Fruit fly (Drosophila melanogaster): ENCODE data around the gene Polr2H.

Gene Polr2H

dm6 chr3L:21700945-21701344, 27.8 kb upstream of the Polr2H start:
- TF ChIP-seq crol (GFP tag; IDR thresholded peaks at IDR 0.05), result peak; percentile 61
- TF ChIP-seq CG3995 (GFP tag; optimal IDR thresholded peaks at IDR 0.05), result no peak

DNA sequence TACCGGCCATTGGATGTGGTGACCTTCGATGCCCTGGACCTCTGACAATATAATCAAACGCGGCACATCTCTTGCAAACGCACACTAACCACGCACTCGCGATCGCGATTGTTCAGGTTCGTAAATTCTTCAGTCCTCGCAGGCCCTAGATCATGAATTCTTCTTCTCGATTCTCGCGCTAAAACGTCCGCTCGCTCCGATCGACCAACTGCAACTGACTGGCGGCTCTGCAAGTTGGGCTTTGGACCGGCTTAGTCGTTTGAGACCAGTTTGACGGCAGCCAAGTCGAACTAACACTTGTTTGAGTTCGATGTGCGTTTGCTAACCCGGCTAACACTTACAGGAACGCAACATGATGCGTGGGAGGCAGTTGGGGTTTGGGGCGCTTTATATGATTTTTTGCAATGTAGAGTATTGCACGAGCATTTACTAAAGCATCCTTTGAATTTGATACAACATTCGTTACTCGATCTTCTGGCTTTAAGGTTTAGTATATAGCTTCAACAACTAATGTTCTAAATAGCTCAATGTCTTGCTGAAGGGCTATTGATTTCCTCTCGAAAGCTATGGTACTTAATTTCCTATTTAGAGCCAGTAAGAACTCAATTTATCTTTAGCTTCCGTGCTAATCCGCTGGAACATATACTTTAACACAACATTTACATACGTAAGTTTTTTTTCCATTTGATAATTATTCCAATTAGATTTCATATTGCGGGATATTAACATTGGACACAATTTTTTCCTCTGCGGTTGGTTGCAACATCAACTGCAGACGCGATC, 22.4 kb upstream of the Polr2H start, which contains the start of gene CG32447:
Gene CG32447, minus strand, starts transcription at position 222 of the 783 bp plus-strand sequence.
- TF ChIP-seq CG1024 (GFP tag; IDR thresholded peaks at IDR 0.05), result 0 out of 2 replicates have a peak, but pooled peaks have one; percentile 26
- no peak for TF ChIP-seq Vsx1 (GFP tag; optimal IDR thresholded peaks at IDR 0.05)
- no peak for TF ChIP-seq CG32532 (GFP tag; IDR thresholded peaks at IDR 0.05)
- TF ChIP-seq chif (GFP tag; optimal IDR thresholded peaks at IDR 0.05), result no peak
- TF ChIP-seq stc (GFP tag; IDR thresholded peaks at IDR 0.05), result no peak
- TF ChIP-seq tap (tag; optimal IDR thresholded peaks at IDR 0.05), result no peak
- TF ChIP-seq CG31365 (tag; optimal IDR thresholded peaks at IDR 0.05), result no peak
- TF ChIP-seq CG14860 (GFP tag; IDR thresholded peaks at IDR 0.05; ENCODE audit: partially characterized antibody), result no peak
- TF ChIP-seq Rfx (GFP tag; IDR thresholded peaks at IDR 0.05), result no peak
- peak; percentile 82 for TF ChIP-seq Jarid2 (GFP tag; optimal IDR thresholded peaks at IDR 0.05)
- no peak for TF ChIP-seq CG16813 (GFP tag; IDR thresholded peaks at IDR 0.05; ENCODE audit: partially characterized antibody)
- no peak for TF ChIP-seq cwo (GFP tag; optimal IDR thresholded peaks at IDR 0.05)
- TF ChIP-seq slou (GFP tag; optimal IDR thresholded peaks at IDR 0.05), result no peak
- TF ChIP-seq Hr51 (GFP tag; optimal IDR thresholded peaks at IDR 0.05), result no peak
- no peak for TF ChIP-seq CG12071 (GFP tag; optimal IDR thresholded peaks at IDR 0.05)
- no peak for TF ChIP-seq row (GFP tag; IDR thresholded peaks at IDR 0.05)
- no peak for TF ChIP-seq Max (GFP tag; optimal IDR thresholded peaks at IDR 0.05)
- TF ChIP-seq NfI (GFP tag; optimal IDR thresholded peaks at IDR 0.05), result no peak
- no peak for TF ChIP-seq fd102C (GFP tag; optimal IDR thresholded peaks at IDR 0.05)
- TF ChIP-seq ro (GFP tag; IDR thresholded peaks at IDR 0.05), result no peak
- no peak for TF ChIP-seq CG12744 (GFP tag; optimal IDR thresholded peaks at IDR 0.05)
- no peak for TF ChIP-seq CG8924 (tag; optimal IDR thresholded peaks at IDR 0.05)
- no peak for TF ChIP-seq CG12104 (GFP tag; optimal IDR thresholded peaks at IDR 0.05)
- TF ChIP-seq Ets65A (GFP tag), result peak; percentile 23
- no peak for TF ChIP-seq Hsf (GFP tag; optimal IDR thresholded peaks at IDR 0.05)
- TF ChIP-seq ash1 (GFP tag; optimal IDR thresholded peaks at IDR 0.05), result no peak
- no peak for TF ChIP-seq exex (tag; optimal IDR thresholded peaks at IDR 0.05)
- no peak for TF ChIP-seq dpn (GFP tag; optimal IDR thresholded peaks at IDR 0.05)
- no peak for TF ChIP-seq Eip74EF (GFP tag; optimal IDR thresholded peaks at IDR 0.05)
- TF ChIP-seq CG17359 (tag; optimal IDR thresholded peaks at IDR 0.05), result no peak
- no peak for TF ChIP-seq PHDP (tag; optimal IDR thresholded peaks at IDR 0.05)
- TF ChIP-seq CG18599 (GFP tag; optimal IDR thresholded peaks at IDR 0.05), result no peak
- no peak for TF ChIP-seq CG11696 (GFP tag; IDR thresholded peaks at IDR 0.05)
- no peak for TF ChIP-seq Oli (tag; optimal IDR thresholded peaks at IDR 0.05)
- TF ChIP-seq CoRest (tag; optimal IDR thresholded peaks at IDR 0.05), result no peak
- no peak for TF ChIP-seq repo (GFP tag; optimal IDR thresholded peaks at IDR 0.05)
- no peak for TF ChIP-seq eyg (GFP tag; optimal IDR thresholded peaks at IDR 0.05)
- no peak for TF ChIP-seq Ets97D (GFP tag; optimal IDR thresholded peaks at IDR 0.05)
- TF ChIP-seq CG2875 (GFP tag; optimal IDR thresholded peaks at IDR 0.05), result no peak
- TF ChIP-seq bsh (GFP tag; optimal IDR thresholded peaks at IDR 0.05), result no peak
- no peak for TF ChIP-seq ap (GFP tag; IDR thresholded peaks at IDR 0.05)
- TF ChIP-seq Atf-2 (GFP tag; optimal IDR thresholded peaks at IDR 0.05), result no peak
- TF ChIP-seq zfh1 (GFP tag; IDR thresholded peaks at IDR 0.05), result 0 out of 3 replicates have a peak, but pooled peaks have one; percentile 17
- no peak for TF ChIP-seq slbo (GFP tag; IDR thresholded peaks at IDR 0.05)
- no peak for TF ChIP-seq CG7556 (GFP tag; optimal IDR thresholded peaks at IDR 0.05)

Measured in whole organism, embryonic.